Worm (Caenorhabditis elegans): ENCODE results near the gene btb-19.

DNA sequence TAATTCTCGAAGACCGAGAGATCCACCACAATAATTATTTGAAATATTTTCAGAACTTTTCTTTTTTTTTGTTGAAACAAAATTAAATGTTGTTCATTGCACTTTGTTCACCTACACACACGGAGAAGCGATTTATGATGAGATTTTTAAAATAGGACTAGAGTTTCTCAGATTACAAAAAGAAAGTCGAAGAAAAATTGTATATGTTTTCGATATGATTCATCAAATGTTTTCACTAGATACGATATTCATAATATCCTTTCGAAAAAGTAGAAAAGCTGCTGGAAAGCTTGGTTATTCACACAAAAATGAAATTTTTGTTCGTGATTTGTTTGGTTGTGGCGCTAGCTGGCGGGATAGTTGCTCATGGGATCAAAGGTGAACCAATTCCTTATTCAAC lies 3.1 kb upstream of the btb-19 start, which contains the start of gene F57C2.4:
- TF ChIP-seq egl-27 (tag; optimal IDR thresholded peaks at IDR 0.05): no peak
- TF ChIP-seq nhr-12 (tag; optimal IDR thresholded peaks at IDR 0.05): no peak
- TF ChIP-seq unc-62 (GFP tag; optimal IDR thresholded peaks at IDR 0.05): no peak
- TF ChIP-seq ama-1 (optimal IDR thresholded peaks at IDR 0.05): no peak
- TF ChIP-seq blmp-1 (tag; optimal IDR thresholded peaks at IDR 0.05; ENCODE audit: insufficient read depth): no peak
- no peak for TF ChIP-seq nhr-77 (tag; optimal IDR thresholded peaks at IDR 0.05)
